Worm (Caenorhabditis elegans) whole organism, L2 larva: Measurements from ENCODE around the gene str-15.

Experiments used
- F13H6.1 ChIP-seq: sonication (generic microtip); optimal IDR thresholded peaks from 2 replicates; lab custom pipeline; 2016; ENCODE audit warnings: missing genetic modification characterization, missing compliant biosample characterization
- ZK546.5 ChIP-seq: sonication (generic microtip); optimal IDR thresholded peaks from 2 replicates; lab custom pipeline; 2017; ENCODE audit warnings: missing biosample characterization, missing genetic modification characterization
- aly-2 ChIP-seq: fragments of 150-350 bp; optimal IDR thresholded peaks from 2 replicates; lab custom pipeline; 2014; ENCODE audit warnings: missing biosample characterization, missing genetic modification characterization
- ama-1 ChIP-seq: fragments of 150-350 bp; optimal IDR thresholded peaks from 2 replicates; lab custom pipeline; 2018; ENCODE audit warnings: inconsistent platforms
- nhr-23 ChIP-seq: fragments of 150-350 bp; optimal IDR thresholded peaks from 2 replicates; lab custom pipeline; 2014; ENCODE audit warnings: missing biosample characterization, missing genetic modification reagents, missing genetic modification characterization
- nhr-77 ChIP-seq: fragments of 150-350 bp; optimal IDR thresholded peaks from 2 replicates; lab custom pipeline; 2014; ENCODE audit warnings: missing biosample characterization, missing genetic modification characterization
- skn-1 ChIP-seq: sonication (generic microtip); optimal IDR thresholded peaks from 2 replicates; lab custom pipeline; 2017; ENCODE audit warnings: missing biosample characterization, missing genetic modification characterization
- unc-62 ChIP-seq: fragments of 150-350 bp; optimal IDR thresholded peaks from 2 replicates; lab custom pipeline; 2014; ENCODE audit warnings: missing biosample characterization, missing genetic modification reagents, missing genetic modification characterization

ce11 chrV:16443626-16444025, 15.0 kb downstream of the str-15 start, which contains the start of gene srh-141:
- TF ChIP-seq skn-1 (tag; lab: Kevin White, UChicago) (no peak), ama-1 (lab: Kevin White, UChicago) (no peak), ZK546.5 (tag; lab: Kevin White, UChicago) (no peak), F13H6.1 (tag; lab: Kevin White, UChicago) (no peak), unc-62 (GFP tag; lab: Kevin White, UChicago) (no peak), aly-2 (tag; lab: Kevin White, UChicago) (no peak), nhr-77 (tag; lab: Kevin White, UChicago) (no peak), nhr-23 (tag; lab: Kevin White, UChicago) (no peak)
